Worm (Caenorhabditis elegans) whole organism, L3 larva: ENCODE data around the gene F40F9.10.

ENCODE experiments used
- ama-1 ChIP-seq: fragments of 150-350 bp; optimal IDR thresholded peaks from 2 replicates; lab custom pipeline; 2018
- ceh-82 ChIP-seq: fragments of 150-350 bp; optimal IDR thresholded peaks from 2 replicates; lab custom pipeline; 2014; ENCODE audit warnings: missing biosample characterization, missing genetic modification characterization
- nhr-23 ChIP-seq: fragments of 150-350 bp; optimal IDR thresholded peaks from 2 replicates; lab custom pipeline; 2014; ENCODE audit warnings: missing biosample characterization, missing genetic modification reagents, missing genetic modification characterization
- sea-2 ChIP-seq: fragments of 150-350 bp; sonication (generic microtip); optimal IDR thresholded peaks from 4 replicates; lab custom pipeline; 2014; ENCODE audit warnings: missing biosample characterization, missing genetic modification reagents, missing genetic modification characterization

- TF ChIP-seq ama-1 (lab: Kevin White, UChicago) = no peak
- TF ChIP-seq ceh-82 (tag; lab: Kevin White, UChicago) = no peak
- no peak for TF ChIP-seq sea-2 (GFP tag; lab: Kevin White, UChicago)
- TF ChIP-seq nhr-23 (tag; lab: Kevin White, UChicago) = no peak
These were observed 31.5 kb upstream of the F40F9.10 start, which contains the start of gene F58E6.13 for ce11 chrV:9744934-9745333.
